Fruit fly (Drosophila melanogaster): Measurements from ENCODE around the gene CG43675.
A peak's percentile ranks its signal among the peaks of the same experiment; 100 is the strongest.

Gene CG43675

dm6 chr3R:9355195-9355594 lies at the start of gene CG43675:
Gene CG43675 (plus strand): TSS chr3R:9355495.
- TF ChIP-seq kay (GFP tag; ENCODE audit: borderline replicate concordance) (no peak), bab1 (GFP tag; optimal IDR thresholded peaks at IDR 0.05) (no peak), CG12768 (GFP tag; optimal IDR thresholded peaks at IDR 0.05) (no peak), Crg-1 (GFP tag; optimal IDR thresholded peaks at IDR 0.05) (no peak), tj (GFP tag; optimal IDR thresholded peaks at IDR 0.05) (no peak), pad (GFP tag; optimal IDR thresholded peaks at IDR 0.05) (no peak), CG5204 (GFP tag; optimal IDR thresholded peaks at IDR 0.05) (no peak), cic (GFP tag; optimal IDR thresholded peaks at IDR 0.05) (no peak), CG11617 (GFP tag; optimal IDR thresholded peaks at IDR 0.05) (no peak), CG14711 (tag; optimal IDR thresholded peaks at IDR 0.05) (no peak), CG7101 (tag; optimal IDR thresholded peaks at IDR 0.05) (no peak), CG7045 (GFP tag; optimal IDR thresholded peaks at IDR 0.05) (no peak), ovo (GFP tag; optimal IDR thresholded peaks at IDR 0.05) (no peak), Hr96 (GFP tag; optimal IDR thresholded peaks at IDR 0.05) (no peak), CG1620 (GFP tag; optimal IDR thresholded peaks at IDR 0.05) (no peak)

DNA sequence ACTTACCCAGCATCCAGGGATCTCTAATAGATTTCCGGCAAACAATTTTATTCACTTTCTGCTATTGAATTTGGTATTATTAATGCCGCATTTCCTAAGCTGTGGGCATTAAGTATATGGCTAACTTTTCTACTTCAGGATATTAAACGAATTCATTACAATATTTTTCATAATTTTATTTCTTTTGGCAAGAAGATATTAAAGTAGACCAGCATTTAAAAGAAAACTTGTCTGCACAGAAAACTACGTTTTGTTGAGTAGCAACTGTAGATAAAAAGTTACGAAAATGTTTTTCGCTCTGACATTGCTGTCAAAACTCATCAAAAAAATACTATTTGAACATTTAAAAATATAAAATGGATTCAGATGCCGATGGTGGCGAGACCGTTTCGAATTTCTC lies 33.8 kb upstream of the CG43675 start, which contains the start of gene HP1e:
HP1e (plus strand) TSS at position 301 of the 400 bp plus-strand sequence.
- TF ChIP-seq Clk (GFP tag; optimal IDR thresholded peaks at IDR 0.05) (no peak), CG5204 (GFP tag; optimal IDR thresholded peaks at IDR 0.05) (no peak), bab1 (GFP tag; optimal IDR thresholded peaks at IDR 0.05) (no peak), CG7101 (tag; optimal IDR thresholded peaks at IDR 0.05) (no peak), CG11617 (GFP tag; optimal IDR thresholded peaks at IDR 0.05) (no peak), cnc (optimal IDR thresholded peaks at IDR 0.05) (no peak), pad (GFP tag; optimal IDR thresholded peaks at IDR 0.05) (no peak), cic (GFP tag; optimal IDR thresholded peaks at IDR 0.05) (no peak), CG7045 (GFP tag; optimal IDR thresholded peaks at IDR 0.05) (no peak), Hr96 (GFP tag; optimal IDR thresholded peaks at IDR 0.05) (no peak), kay (GFP tag; ENCODE audit: borderline replicate concordance) (no peak), CG12768 (GFP tag; optimal IDR thresholded peaks at IDR 0.05) (no peak)

dm6 chr3R:9328411-9328810 lies 26.9 kb upstream of the CG43675 start, which contains the start of gene CG8861:
Gene CG8861 (minus strand): TSS chr3R:9328511.
- TF ChIP-seq CG12768 (GFP tag; optimal IDR thresholded peaks at IDR 0.05) = no peak
- no peak for TF ChIP-seq Crg-1 (GFP tag; optimal IDR thresholded peaks at IDR 0.05)
- no peak for TF ChIP-seq CG7101 (tag; optimal IDR thresholded peaks at IDR 0.05)
- TF ChIP-seq kay (GFP tag; ENCODE audit: borderline replicate concordance) = no peak

dm6 chr3R:9328812-9329211 lies 26.5 kb upstream of the CG43675 start:
- TF ChIP-seq pad (GFP tag; optimal IDR thresholded peaks at IDR 0.05) (no peak), kay (GFP tag; ENCODE audit: borderline replicate concordance) (no peak), Crg-1 (GFP tag; optimal IDR thresholded peaks at IDR 0.05) (no peak), ovo (GFP tag; optimal IDR thresholded peaks at IDR 0.05) (no peak), Clk (GFP tag; optimal IDR thresholded peaks at IDR 0.05) (no peak), CG7045 (GFP tag; optimal IDR thresholded peaks at IDR 0.05) (no peak), CG33017 (tag; optimal IDR thresholded peaks at IDR 0.05) (no peak)

DNA sequence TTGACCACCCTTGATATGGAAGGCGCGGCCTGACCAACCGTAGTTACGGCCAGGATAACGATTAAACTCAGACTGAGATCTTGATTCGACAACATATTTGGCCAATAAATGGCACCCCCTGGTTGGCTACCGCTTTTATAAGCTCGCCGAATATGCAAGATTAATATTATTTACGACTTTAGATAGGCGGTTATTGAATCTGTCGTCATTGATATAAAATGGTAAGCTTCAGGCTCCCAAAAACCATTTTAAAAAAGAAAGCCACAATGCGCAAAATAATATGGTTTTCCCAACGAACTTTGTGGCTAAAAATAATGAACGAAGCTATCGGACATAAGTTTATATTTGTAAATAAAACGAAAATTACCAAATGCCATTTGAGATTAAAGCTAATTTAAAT lies 25.1 kb upstream of the CG43675 start, which contains the start of gene CG12951:
CG12951 (minus strand) TSS at position 101 of the 400 bp plus-strand sequence.
- no peak for TF ChIP-seq pad (GFP tag; optimal IDR thresholded peaks at IDR 0.05)
- TF ChIP-seq CG7045 (GFP tag; optimal IDR thresholded peaks at IDR 0.05) = no peak
- no peak for TF ChIP-seq Hr96 (GFP tag; optimal IDR thresholded peaks at IDR 0.05)
- no peak for TF ChIP-seq kay (GFP tag; ENCODE audit: borderline replicate concordance)
- no peak for TF ChIP-seq Clk (GFP tag; optimal IDR thresholded peaks at IDR 0.05)
- no peak for TF ChIP-seq CG5204 (GFP tag; optimal IDR thresholded peaks at IDR 0.05)
- TF ChIP-seq CG11617 (GFP tag; optimal IDR thresholded peaks at IDR 0.05) = no peak
- no peak for TF ChIP-seq cic (GFP tag; optimal IDR thresholded peaks at IDR 0.05)
- TF ChIP-seq toe (GFP tag; optimal IDR thresholded peaks at IDR 0.05) = no peak
- no peak for TF ChIP-seq bab1 (GFP tag; optimal IDR thresholded peaks at IDR 0.05)
- no peak for TF ChIP-seq CG1620 (GFP tag; optimal IDR thresholded peaks at IDR 0.05)
- no peak for TF ChIP-seq tj (GFP tag; optimal IDR thresholded peaks at IDR 0.05)
- TF ChIP-seq cnc (optimal IDR thresholded peaks at IDR 0.05) = no peak
- no peak for TF ChIP-seq CG7101 (tag; optimal IDR thresholded peaks at IDR 0.05)
- TF ChIP-seq Mnt (GFP tag; optimal IDR thresholded peaks at IDR 0.05) = no peak
- no peak for TF ChIP-seq ovo (GFP tag; optimal IDR thresholded peaks at IDR 0.05)
- no peak for TF ChIP-seq CG33017 (tag; optimal IDR thresholded peaks at IDR 0.05)
- no peak for TF ChIP-seq CG12768 (GFP tag; optimal IDR thresholded peaks at IDR 0.05)
- TF ChIP-seq CG14711 (tag; optimal IDR thresholded peaks at IDR 0.05) = no peak
- TF ChIP-seq Crg-1 (GFP tag; optimal IDR thresholded peaks at IDR 0.05) = no peak

DNA sequence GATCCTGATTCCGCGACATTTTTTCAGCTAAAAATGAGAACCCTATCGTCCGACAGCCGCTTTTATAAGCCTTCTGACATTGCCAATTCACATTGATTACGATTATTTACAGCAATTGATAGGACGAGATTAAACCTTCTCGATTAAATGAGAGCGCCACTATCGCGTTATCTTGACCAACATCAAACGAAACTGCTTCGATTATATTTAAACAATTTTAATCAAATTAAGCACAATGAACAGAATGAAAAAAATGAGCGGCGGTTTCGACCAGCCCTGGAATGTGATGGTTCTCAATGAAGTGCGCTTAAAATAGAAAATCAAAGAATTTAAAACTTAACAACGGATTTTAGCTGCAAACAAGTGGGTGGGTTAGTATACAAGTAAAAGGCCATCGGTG lies 23.4 kb upstream of the CG43675 start, which contains the start of gene CG16749:
CG16749 (minus strand) TSS at position 25 of the 400 bp plus-strand sequence.
- TF ChIP-seq cic (GFP tag; optimal IDR thresholded peaks at IDR 0.05) (peak; percentile 58), CG11617 (GFP tag; optimal IDR thresholded peaks at IDR 0.05) (no peak)

Measured in whole organism, adult.